Worm (Caenorhabditis elegans) whole organism, L4 larva: Measurements from ENCODE around the gene spig-1.

Experiments used
- F26F4.8 ChIP-seq: fragments of 200-800 bp; sonication (Bioruptor generic); conservative IDR thresholded peaks from 2 replicates; pipeline ENCODE4 v1.3.6; 2022; ENCODE audit warnings: missing genetic modification characterization, missing compliant biosample characterization
- F37D6.2 ChIP-seq: sonication (generic microtip); optimal IDR thresholded peaks from 2 replicates; lab custom pipeline; 2016; ENCODE audit warnings: mild to moderate bottlenecking, missing genetic modification characterization, missing compliant biosample characterization
- T20F7.1 ChIP-seq: fragments of 200-800 bp; sonication (Bioruptor generic); optimal IDR thresholded peaks from 2 replicates; lab custom pipeline; 2018; ENCODE audit warnings: mild to moderate bottlenecking, missing genetic modification characterization, missing compliant biosample characterization
- aly-2 ChIP-seq: sonication (generic microtip); optimal IDR thresholded peaks from 2 replicates; lab custom pipeline; 2018; ENCODE audit warnings: missing biosample characterization, missing genetic modification characterization
- ceh-20 ChIP-seq: fragments of 200-800 bp; sonication (Bioruptor generic); IDR thresholded peaks from 2 replicates; pipeline ENCODE4 v1.3.6; 2022; ENCODE audit warnings: missing genetic modification reagents, missing genetic modification characterization, missing compliant biosample characterization
- ceh-32 ChIP-seq: sonication (generic microtip); optimal IDR thresholded peaks from 2 replicates; lab custom pipeline; 2016; ENCODE audit warnings: mild to moderate bottlenecking, missing genetic modification characterization, missing compliant biosample characterization; ENCODE audit not compliant: poor library complexity
- ceh-62 ChIP-seq: sonication (generic microtip); optimal IDR thresholded peaks from 2 replicates; lab custom pipeline; 2017; ENCODE audit warnings: missing biosample characterization, missing genetic modification characterization
- cey-2 ChIP-seq: sonication (generic microtip); optimal IDR thresholded peaks from 3 replicates; lab custom pipeline; 2017; ENCODE audit warnings: missing genetic modification characterization, mild to moderate bottlenecking, missing compliant biosample characterization, antibody characterized with exemption, borderline replicate concordance; ENCODE audit not compliant: insufficient read depth
- ctbp-1 ChIP-seq: fragments of 200-800 bp; sonication (Bioruptor generic); IDR thresholded peaks from 2 replicates; pipeline ENCODE4 v1.3.6; 2022; ENCODE audit warnings: missing genetic modification reagents, missing genetic modification characterization, missing compliant biosample characterization
- daf-12 ChIP-seq: fragments of 150-350 bp; optimal IDR thresholded peaks from 2 replicates; lab custom pipeline; 2014; ENCODE audit warnings: missing biosample characterization, missing genetic modification reagents, missing genetic modification characterization
- daf-8 ChIP-seq: fragments of 200-800 bp; sonication (Bioruptor generic); IDR thresholded peaks from 2 replicates; pipeline ENCODE4 v1.3.6; 2022; ENCODE audit warnings: missing genetic modification characterization, missing compliant biosample characterization
- dmd-8 ChIP-seq: fragments of 200-800 bp; sonication (Bioruptor generic); IDR thresholded peaks from 2 replicates; pipeline ENCODE4 v1.3.6; 2022; ENCODE audit warnings: missing genetic modification characterization, missing compliant biosample characterization
- dmd-9 ChIP-seq: fragments of 200-800 bp; sonication (Bioruptor generic); IDR thresholded peaks from 2 replicates; pipeline ENCODE4 v1.3.6; 2022; ENCODE audit warnings: missing genetic modification reagents, missing genetic modification characterization, missing compliant biosample characterization
- egl-27 ChIP-seq: sonication (generic microtip); optimal IDR thresholded peaks from 3 replicates; lab custom pipeline; 2017; ENCODE audit warnings: missing biosample characterization, missing genetic modification reagents, missing genetic modification characterization
- fkh-10 ChIP-seq: fragments of 150-350 bp; optimal IDR thresholded peaks from 2 replicates; lab custom pipeline; 2014; ENCODE audit warnings: missing biosample characterization, missing genetic modification reagents, missing genetic modification characterization
- fos-1 ChIP-seq: fragments of 150-350 bp; optimal IDR thresholded peaks from 2 replicates; lab custom pipeline; 2014; ENCODE audit warnings: missing biosample characterization, missing genetic modification characterization
- lim-7 ChIP-seq: fragments of 200-800 bp; sonication (Bioruptor generic); IDR thresholded peaks from 2 replicates; pipeline ENCODE4 v1.3.6; 2022; ENCODE audit warnings: missing genetic modification characterization, missing compliant biosample characterization
- lin-1 ChIP-seq: fragments of 200-800 bp; sonication (Bioruptor generic); IDR thresholded peaks from 2 replicates; pipeline ENCODE4 v1.3.6; 2022; ENCODE audit warnings: missing genetic modification reagents, missing genetic modification characterization, missing compliant biosample characterization
- lin-13 ChIP-seq: fragments of 150-350 bp; optimal IDR thresholded peaks from 2 replicates; lab custom pipeline; 2014; ENCODE audit warnings: missing biosample characterization, missing genetic modification reagents, missing genetic modification characterization
- lin-29 ChIP-seq: fragments of 200-800 bp; sonication (Bioruptor generic); IDR thresholded peaks from 2 replicates; pipeline ENCODE4 v1.3.6; 2022; ENCODE audit warnings: missing genetic modification reagents, missing genetic modification characterization, missing compliant biosample characterization
- lin-39 ChIP-seq: fragments of 150-350 bp; optimal IDR thresholded peaks from 2 replicates; lab custom pipeline; 2014; ENCODE audit warnings: missing biosample characterization, missing genetic modification reagents, missing genetic modification characterization
- mes-2 ChIP-seq: sonication (generic microtip); optimal IDR thresholded peaks from 2 replicates; lab custom pipeline; 2016; ENCODE audit warnings: missing genotype, mild to moderate bottlenecking, missing genetic modification characterization, missing compliant biosample characterization; ENCODE audit not compliant: poor library complexity, severe bottlenecking
- mxl-2 ChIP-seq: fragments of 200-800 bp; sonication (Bioruptor generic); conservative IDR thresholded peaks from 2 replicates; pipeline ENCODE4 v1.3.6; 2022; ENCODE audit warnings: missing genetic modification reagents, missing genetic modification characterization, missing compliant biosample characterization
- nhr-111 ChIP-seq: fragments of 200-800 bp; sonication (Bioruptor generic); optimal IDR thresholded peaks from 2 replicates; lab custom pipeline; 2018; ENCODE audit warnings: mild to moderate bottlenecking, missing genetic modification characterization, missing compliant biosample characterization
- nhr-48 ChIP-seq: sonication (generic microtip); optimal IDR thresholded peaks from 2 replicates; lab custom pipeline; 2016; ENCODE audit warnings: mild to moderate bottlenecking, missing genetic modification characterization, missing compliant biosample characterization
- nhr-77 ChIP-seq: fragments of 150-350 bp; optimal IDR thresholded peaks from 2 replicates; lab custom pipeline; 2014; ENCODE audit warnings: missing biosample characterization, missing genetic modification characterization
- pha-4 ChIP-seq, 2 experiments: fragments of 150-350 bp in 1 of 2; fragments of 200-800 bp in 1 of 2; sonication (Bioruptor generic) in 1 of 2; IDR thresholded peaks in 1 of 2; optimal IDR thresholded peaks in 1 of 2; 2 replicates each; pipeline versions ENCODE4 v1.3.6 to Lab custom; 2014 to 2022; ENCODE audit warnings: missing genetic modification characterization in 2 of 2, missing genetic modification reagents in 2 of 2, missing biosample characterization in 1 of 2, missing compliant biosample characterization in 1 of 2
- pqm-1 ChIP-seq: sonication (generic microtip); optimal IDR thresholded peaks from 2 replicates; lab custom pipeline; 2017; ENCODE audit warnings: missing biosample characterization, missing genetic modification characterization
- saeg-2 ChIP-seq: fragments of 200-800 bp; sonication (Bioruptor generic); IDR thresholded peaks from 2 replicates; pipeline ENCODE4 v1.3.6; 2022; ENCODE audit warnings: missing genetic modification reagents, missing genetic modification characterization, missing compliant biosample characterization
- skn-1 ChIP-seq: fragments of 150-350 bp; optimal IDR thresholded peaks from 2 replicates; lab custom pipeline; 2014; ENCODE audit warnings: missing biosample characterization, missing genetic modification characterization
- unc-39 ChIP-seq: sonication (generic microtip); optimal IDR thresholded peaks from 2 replicates; lab custom pipeline; 2017; ENCODE audit warnings: missing biosample characterization, missing genetic modification characterization
- unc-62 ChIP-seq, 3 experiments: fragments of 150-350 bp in 1 of 3; sonication (generic microtip); optimal IDR thresholded peaks in 2 of 3; peaks in 1 of 3; 1 replicate in 1 of 3; 2 replicates in 2 of 3; lab custom pipeline; 2014 to 2017; ENCODE audit warnings: missing biosample characterization in 3 of 3, missing genetic modification characterization in 3 of 3, missing genetic modification reagents in 3 of 3, missing genotype in 1 of 3
- zfp-3 ChIP-seq: fragments of 200-800 bp; sonication (Bioruptor generic); conservative IDR thresholded peaks from 2 replicates; pipeline ENCODE4 v1.3.6; 2022; ENCODE audit warnings: missing genetic modification reagents, missing genetic modification characterization, missing compliant biosample characterization

Gene spig-1

DNA sequence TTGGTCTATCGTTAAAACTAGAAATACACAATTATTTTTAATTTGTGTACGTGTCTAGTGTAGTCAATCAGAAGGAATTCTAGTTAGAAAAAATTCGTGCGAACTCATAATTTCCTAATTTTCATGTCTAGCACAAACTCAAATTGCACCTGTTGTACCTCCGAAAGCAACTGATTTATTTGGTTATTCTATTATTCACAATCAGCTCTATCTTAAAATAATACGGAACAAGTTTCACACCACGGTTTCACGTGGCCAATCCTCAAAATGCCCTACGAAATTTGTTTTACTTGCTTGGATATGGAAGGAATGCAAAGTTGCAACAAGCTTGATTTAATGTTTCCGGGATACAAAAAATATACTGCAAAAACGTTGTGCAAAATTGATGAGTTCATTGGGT, 38.9 kb upstream of the spig-1 start, which contains the start of gene srw-127:
TSS of gene srw-127 (plus strand) at position 301 of the 400 bp plus-strand sequence.
- TF ChIP-seq fkh-10 (GFP tag; lab: Kevin White, UChicago) (no peak), cey-2 (tag; lab: Kevin White, UChicago) (no peak), lin-13 (no peak), nhr-77 (no peak), nhr-111 (GFP tag; lab: Kevin White, UChicago) (no peak), daf-8 (GFP tag; lab: Robert Waterston, UW) (no peak), dmd-9 (GFP tag; lab: Robert Waterston, UW) (no peak), F26F4.8 (no peak), dmd-8 (GFP tag; lab: Robert Waterston, UW) (no peak), unc-62 (GFP tag; optimal IDR thresholded peaks at IDR 0.05 in 1 of 2; lab: Kevin White, UChicago) (no peak), unc-62 (tag; optimal IDR thresholded peaks at IDR 0.05; lab: Kevin White, UChicago) (no peak), ctbp-1 (no peak), pqm-1 (no peak)

DNA sequence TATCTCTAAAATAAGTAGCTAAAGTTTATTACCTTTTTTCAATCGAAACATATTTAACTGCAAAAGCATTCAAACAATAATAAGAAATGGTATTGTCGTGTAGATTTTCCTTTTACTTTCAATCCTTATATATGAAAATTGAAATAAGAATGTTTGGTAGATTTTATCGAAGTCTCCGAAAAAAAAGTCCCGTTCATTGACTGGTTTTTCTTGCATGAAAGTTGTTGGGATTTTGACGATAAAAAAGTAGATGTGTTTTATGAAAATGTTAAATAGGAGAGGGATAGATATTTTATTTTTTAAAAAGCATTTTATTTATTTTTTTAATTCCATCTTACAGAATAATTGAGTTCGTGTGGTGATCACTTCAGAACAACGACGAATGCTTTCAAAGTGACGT, 35.6 kb upstream of the spig-1 start, which contains the start of gene C33G8.13:
TSS of gene C33G8.13 (minus strand) at position 101 of the 400 bp plus-strand sequence.
- TF ChIP-seq ceh-32 (tag; lab: Kevin White, UChicago) (no peak), ceh-62 (tag; lab: Kevin White, UChicago) (no peak), daf-12 (no peak), egl-27 (no peak), aly-2 (no peak), skn-1 (tag; lab: Kevin White, UChicago) (no peak), pqm-1 (no peak), mes-2 (tag; lab: Kevin White, UChicago) (no peak), lim-7 (GFP tag; lab: Robert Waterston, UW) (no peak), F37D6.2 (tag; lab: Kevin White, UChicago) (no peak), saeg-2 (GFP tag; lab: Robert Waterston, UW) (no peak), lin-29 (GFP tag; lab: Robert Waterston, UW) (no peak), F26F4.8 (no peak), pha-4 (GFP tag; IDR thresholded peaks at IDR 0.05; lab: Robert Waterston, UW) (no peak), pha-4 (tag; optimal IDR thresholded peaks at IDR 0.05; lab: Kevin White, UChicago) (no peak), lin-1 (GFP tag; lab: Robert Waterston, UW) (no peak), lin-39 (no peak), nhr-48 (tag; lab: Kevin White, UChicago) (no peak), unc-39 (tag; lab: Kevin White, UChicago) (no peak), T20F7.1 (GFP tag; lab: Kevin White, UChicago) (no peak)

DNA sequence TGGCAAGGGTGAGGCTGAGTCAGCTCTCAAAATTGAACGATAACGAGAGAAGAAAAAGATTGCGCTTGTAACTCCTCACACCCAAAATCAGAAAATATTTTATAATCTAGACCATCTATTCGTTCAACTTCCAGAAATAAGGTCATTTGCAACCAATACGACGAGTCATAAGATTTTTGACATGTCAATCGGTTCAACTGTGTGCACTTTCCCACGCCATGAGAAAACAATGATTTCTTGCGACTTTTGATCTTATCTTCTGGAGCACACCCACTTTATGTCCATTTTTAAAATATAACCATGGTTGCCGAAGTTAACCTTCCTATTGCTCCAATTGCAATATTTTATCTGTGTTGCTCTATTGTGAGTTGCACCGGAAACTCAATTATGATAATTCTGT, 34.5 kb upstream of the spig-1 start, which contains the start of gene srsx-32:
TSS of gene srsx-32 (plus strand) at position 301 of the 400 bp plus-strand sequence.
- no peak for TF ChIP-seq lin-1 (GFP tag; lab: Robert Waterston, UW)
- no peak for TF ChIP-seq ceh-20 (GFP tag; lab: Robert Waterston, UW)
- TF ChIP-seq cey-2 (tag; lab: Kevin White, UChicago): no peak
- no peak for TF ChIP-seq pqm-1
- no peak for TF ChIP-seq mxl-2 (GFP tag; lab: Robert Waterston, UW)
- no peak for TF ChIP-seq nhr-77

DNA sequence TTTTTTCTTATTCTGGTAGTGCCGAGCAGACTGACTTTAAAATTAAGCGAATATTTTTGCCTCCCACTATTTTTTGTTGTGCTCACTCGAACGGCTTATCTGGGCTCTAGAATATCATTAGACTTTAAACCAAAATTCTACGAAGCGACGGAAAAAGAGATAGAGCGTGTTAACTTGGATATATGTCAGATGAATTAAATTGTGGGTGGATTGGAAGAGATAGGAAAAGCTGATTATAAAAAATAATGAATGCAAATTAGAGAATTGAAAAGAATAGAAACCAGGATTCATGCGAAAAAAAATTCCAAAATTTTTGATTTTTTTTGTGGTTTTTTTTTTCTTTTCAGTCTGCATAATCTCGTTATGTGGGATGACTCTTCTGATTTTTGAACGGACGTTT, 29.7 kb upstream of the spig-1 start, which contains the start of gene F20A1.4:
TSS of gene F20A1.4 (minus strand) at position 101 of the 400 bp plus-strand sequence.
- TF ChIP-seq ctbp-1: no peak

DNA sequence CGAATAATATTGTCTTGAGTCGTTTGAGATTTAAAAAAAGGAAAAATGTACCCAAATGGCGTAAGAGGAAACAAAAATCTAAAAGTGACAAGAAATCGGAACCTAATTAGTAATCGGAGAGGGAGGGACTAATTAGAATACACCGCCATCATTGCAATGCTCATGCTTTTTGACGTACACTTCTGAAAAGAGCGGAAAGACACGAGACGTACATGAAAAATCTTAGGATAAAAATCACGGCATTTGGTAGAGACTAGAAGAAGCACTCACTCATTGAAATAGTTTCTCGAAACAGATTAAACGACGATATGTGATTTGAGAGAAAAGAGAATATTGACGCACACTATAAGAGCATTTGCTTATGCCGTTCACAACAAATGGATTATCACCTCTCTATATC, 28.5 kb upstream of the spig-1 start:
- TF ChIP-seq zfp-3 (no peak), fos-1 (tag; lab: Kevin White, UChicago) (no peak)
